Fruit fly (Drosophila melanogaster): Measurements from ENCODE around the gene CG14811.

dm6 chrX:1830396-1831218 is 8.4 kb upstream of the CG14811 start:
- TF ChIP-seq gfzf (GFP tag; optimal IDR thresholded peaks at IDR 0.05) (peak; percentile 10), Mrtf (GFP tag; IDR thresholded peaks at IDR 0.05) (peak; percentile 96), Side (GFP tag; optimal IDR thresholded peaks at IDR 0.05) (peak; percentile 90), NFAT (GFP tag; IDR thresholded peaks at IDR 0.05) (peak; percentile 97), Six4 (GFP tag; optimal IDR thresholded peaks at IDR 0.05) (peak; percentile 88), kni (GFP tag; optimal IDR thresholded peaks at IDR 0.05) (peak; percentile 82), CG5180 (GFP tag; optimal IDR thresholded peaks at IDR 0.05) (peak; percentile 83), CG12299 (tag; optimal IDR thresholded peaks at IDR 0.05) (peak; percentile 90), hkb (optimal IDR thresholded peaks at IDR 0.05) (no peak), hkb (GFP tag; IDR thresholded peaks at IDR 0.05) (peak; percentile 98), tll (GFP tag; optimal IDR thresholded peaks at IDR 0.05) (no peak), CG2199 (GFP tag; IDR thresholded peaks at IDR 0.05) (peak; percentile 99), ind (GFP tag; optimal IDR thresholded peaks at IDR 0.05) (peak; percentile 93)
